Worm (Caenorhabditis elegans): Measurements from ENCODE around the gene F35G2.1.

DNA sequence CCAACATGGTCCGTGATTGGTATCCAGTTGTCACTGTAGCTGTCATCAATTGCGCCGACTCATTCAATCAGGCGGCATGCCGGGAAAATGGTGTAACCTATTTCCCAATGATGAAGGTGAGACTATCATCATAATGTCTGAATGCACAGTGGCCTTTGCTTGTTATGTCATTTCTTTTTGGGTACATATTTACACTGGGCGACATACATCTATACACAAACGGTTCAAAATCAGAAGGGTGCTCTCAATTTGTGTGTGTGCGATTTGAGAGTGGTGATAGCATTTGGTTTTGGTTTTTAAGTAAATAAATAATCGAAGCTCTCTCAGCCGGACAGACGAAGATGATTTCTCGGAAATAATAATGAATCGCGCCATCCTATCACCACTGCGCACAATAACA lies 919 bp downstream of the F35G2.1 start:
- TF ChIP-seq nhr-237 (tag; optimal IDR thresholded peaks at IDR 0.05) (no peak), nhr-28 (tag; optimal IDR thresholded peaks at IDR 0.05) (no peak)

All from whole organism, L3 larva.